Worm (Caenorhabditis elegans) whole organism, young adult: ENCODE data around the gene srz-29.

Experiments used
- Y67H2A.10 ChIP-seq: fragments of 200-800 bp; sonication (Bioruptor generic); conservative IDR thresholded peaks from 2 replicates; pipeline ENCODE4 v1.3.6; 2022; ENCODE audit warnings: missing genetic modification reagents, missing genetic modification characterization, missing compliant biosample characterization
- die-1 ChIP-seq: sonication (generic microtip); optimal IDR thresholded peaks from 2 replicates; lab custom pipeline; 2016; ENCODE audit warnings: missing genotype, mild to moderate bottlenecking, missing genetic modification characterization, missing compliant biosample characterization
- lag-1 ChIP-seq: fragments of 200-800 bp; sonication (Bioruptor generic); IDR thresholded peaks from 2 replicates; pipeline ENCODE4 v1.3.6; 2022; ENCODE audit warnings: missing genetic modification reagents, missing genetic modification characterization, missing compliant biosample characterization
- nfya-1 ChIP-seq: sonication (generic microtip); optimal IDR thresholded peaks from 2 replicates; lab custom pipeline; 2017; ENCODE audit warnings: antibody characterized with exemption, missing compliant biosample characterization, missing genetic modification characterization, borderline replicate concordance; ENCODE audit not compliant: insufficient read depth
- nhr-179 ChIP-seq: sonication (generic microtip); optimal IDR thresholded peaks from 2 replicates; lab custom pipeline; 2016; ENCODE audit warnings: mild to moderate bottlenecking, missing genetic modification characterization, missing compliant biosample characterization
- snpc-1.1 ChIP-seq: sonication (generic microtip); optimal IDR thresholded peaks from 2 replicates; lab custom pipeline; 2017; ENCODE audit warnings: missing genetic modification characterization, mild to moderate bottlenecking, missing compliant biosample characterization, antibody characterized with exemption, moderate library complexity, missing genotype, missing genetic modification reagents; ENCODE audit not compliant: insufficient read depth

DNA sequence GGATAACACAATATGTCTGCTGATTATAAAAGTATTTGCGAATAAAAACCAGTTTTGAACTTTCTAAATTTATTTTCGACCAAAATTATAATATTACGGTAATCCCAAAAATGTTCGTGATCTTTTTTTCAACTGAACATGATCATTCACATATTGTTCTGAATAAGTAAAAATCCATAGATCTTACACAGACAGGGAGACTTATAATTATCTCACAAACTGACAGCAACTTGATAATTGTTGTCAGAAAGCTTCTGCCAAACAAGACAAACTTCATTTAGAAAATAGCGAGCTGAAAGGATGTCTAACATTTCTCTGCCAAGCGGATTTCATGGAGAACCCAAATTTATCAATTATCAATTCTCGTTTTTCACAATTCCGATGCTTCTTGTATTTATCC is 19.3 kb downstream of the srz-29 start, which contains the start of gene sru-21:
- TF ChIP-seq snpc-1.1 (tag; lab: Kevin White, UChicago) (no peak), die-1 (tag; lab: Kevin White, UChicago) (no peak), nfya-1 (tag; lab: Kevin White, UChicago) (no peak), nhr-179 (tag; lab: Kevin White, UChicago) (no peak), lag-1 (GFP tag; lab: Robert Waterston, UW) (no peak), Y67H2A.10 (no peak)
